Fruit fly (Drosophila melanogaster): ENCODE measurements around the gene CalpC.

The CalpC gene

DNA sequence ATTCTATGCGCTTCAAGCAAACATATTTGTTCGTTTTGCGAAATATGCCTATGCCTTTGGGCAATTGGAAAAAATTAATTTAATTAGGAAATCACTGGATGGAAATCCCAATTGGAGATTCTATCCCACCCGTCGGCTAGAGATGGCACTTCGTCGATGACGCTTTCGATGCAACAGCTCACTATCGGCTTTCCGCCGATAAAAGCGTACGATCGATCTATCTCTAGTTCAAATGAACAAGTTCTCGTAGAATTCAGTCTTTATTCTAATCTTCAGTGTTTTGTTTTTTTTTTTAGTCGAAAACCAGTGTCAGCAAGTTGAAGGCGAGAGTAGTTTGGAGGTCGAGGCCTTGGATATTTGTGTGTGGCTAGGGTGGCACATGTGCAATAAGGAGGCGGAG lies 2.5 kb upstream of the CalpC start, which contains the start of the genes CG9917 and CG32579 (continued):
- TF ChIP-seq ash1 (GFP tag; optimal IDR thresholded peaks at IDR 0.05), result no peak
- peak; percentile 79 for TF ChIP-seq CG7963 (GFP tag; IDR thresholded peaks at IDR 0.05; ENCODE audit: partially characterized antibody)
- TF ChIP-seq insv (GFP tag; optimal IDR thresholded peaks at IDR 0.05), result peak; percentile 86 to 97
- TF ChIP-seq Nf-YC (tag; optimal IDR thresholded peaks at IDR 0.05), result no peak
- TF ChIP-seq CG33213 (GFP tag; optimal IDR thresholded peaks at IDR 0.05), result peak; percentile 18
- TF ChIP-seq so (GFP tag; IDR thresholded peaks at IDR 0.05), result no peak
- TF ChIP-seq CG30020 (tag; optimal IDR thresholded peaks at IDR 0.05), result peak; percentile 28
- TF ChIP-seq zen2 (GFP tag; IDR thresholded peaks at IDR 0.05; ENCODE audit: partially characterized antibody), result peak; percentile 73; the same call in 2 of the 3 replicates
- TF ChIP-seq jigr1 (GFP tag; IDR thresholded peaks at IDR 0.05), result no peak
- peak; percentile 78 for TF ChIP-seq Scr (GFP tag; IDR thresholded peaks at IDR 0.05; ENCODE audit: partially characterized antibody)
- no peak for TF ChIP-seq toy (GFP tag; IDR thresholded peaks at IDR 0.05)
- TF ChIP-seq nom (GFP tag; optimal IDR thresholded peaks at IDR 0.05), result peak; percentile 34
- peak; percentile 31; the same call in 1 of the 2 replicates for TF ChIP-seq CG17328 (GFP tag; IDR thresholded peaks at IDR 0.05)
- TF ChIP-seq lov (optimal IDR thresholded peaks at IDR 0.05), result no peak
- no peak for TF ChIP-seq lov (GFP tag; IDR thresholded peaks at IDR 0.05)
- no peak for TF ChIP-seq cad (GFP tag; optimal IDR thresholded peaks at IDR 0.05)
- no peak for TF ChIP-seq Hr39 (optimal IDR thresholded peaks at IDR 0.05)
- peak; percentile 81 for TF ChIP-seq ato (GFP tag; IDR thresholded peaks at IDR 0.05; ENCODE audit: partially characterized antibody)
- peak; percentile 71; the same call in 2 of the 3 replicates for TF ChIP-seq mld (GFP tag; IDR thresholded peaks at IDR 0.05; ENCODE audit: partially characterized antibody)
- no peak for TF ChIP-seq salm (tag; optimal IDR thresholded peaks at IDR 0.05)
- peak; percentile 56 for TF ChIP-seq CG12659 (GFP tag; optimal IDR thresholded peaks at IDR 0.05)
- no peak for TF ChIP-seq sisA (GFP tag; IDR thresholded peaks at IDR 0.05)
- peak; percentile 47; the same call in 1 of the 3 replicates for TF ChIP-seq row (GFP tag; IDR thresholded peaks at IDR 0.05)
- TF ChIP-seq Med (GFP tag), result peak; percentile 28
- peak; percentile 90 for TF ChIP-seq Bgb (GFP tag; IDR thresholded peaks at IDR 0.05; ENCODE audit: partially characterized antibody)
- peak; percentile 92 for TF ChIP-seq Dref (GFP tag; IDR thresholded peaks at IDR 0.05)
- TF ChIP-seq B-H2 (GFP tag; optimal IDR thresholded peaks at IDR 0.05), result peak; percentile 7
- peak; percentile 19 for TF ChIP-seq YL-1 (GFP tag; optimal IDR thresholded peaks at IDR 0.05)
- no peak for TF ChIP-seq crol (GFP tag; IDR thresholded peaks at IDR 0.05)
- TF ChIP-seq Sox102F (GFP tag; optimal IDR thresholded peaks at IDR 0.05), result no peak
- TF ChIP-seq Bdp1 (GFP tag; optimal IDR thresholded peaks at IDR 0.05), result no peak
- peak; percentile 25 for TF ChIP-seq CG1603 (tag; optimal IDR thresholded peaks at IDR 0.05)
- peak; percentile 81 for TF ChIP-seq hb (GFP tag; IDR thresholded peaks at IDR 0.05; ENCODE audit: partially characterized antibody)
- no peak for TF ChIP-seq Dip2 (GFP tag; IDR thresholded peaks at IDR 0.05)
- TF ChIP-seq CG10462 (GFP tag; optimal IDR thresholded peaks at IDR 0.05), result no peak
- peak; percentile 56 for TF ChIP-seq ftz-f1 (GFP tag; optimal IDR thresholded peaks at IDR 0.05)
- peak; percentile 76 for TF ChIP-seq BEAF-32 (GFP tag; optimal IDR thresholded peaks at IDR 0.05)
- TF ChIP-seq sim (GFP tag; IDR thresholded peaks at IDR 0.05), result no peak
- TF ChIP-seq CG34376 (GFP tag; optimal IDR thresholded peaks at IDR 0.05), result peak; percentile 13
- TF ChIP-seq vvl (GFP tag; IDR thresholded peaks at IDR 0.05), result peak; percentile 47; the same call in 1 of the 2 replicates
- TF ChIP-seq CG15514 (GFP tag; optimal IDR thresholded peaks at IDR 0.05), result peak; percentile 99
- no peak for TF ChIP-seq gsb (GFP tag; IDR thresholded peaks at IDR 0.05)
- TF ChIP-seq stwl (tag; optimal IDR thresholded peaks at IDR 0.05), result peak; percentile 70
- TF ChIP-seq ttk (GFP tag; IDR thresholded peaks at IDR 0.05), result no peak
- peak; percentile 67 for TF ChIP-seq pzg (GFP tag; optimal IDR thresholded peaks at IDR 0.05)
- peak; percentile 85 for TF ChIP-seq CG13287 (GFP tag; IDR thresholded peaks at IDR 0.05; ENCODE audit: partially characterized antibody)
- TF ChIP-seq Ets65A (GFP tag), result no peak
- peak; percentile 10 for TF ChIP-seq CoRest (tag; optimal IDR thresholded peaks at IDR 0.05)
- no peak for TF ChIP-seq Hmr (GFP tag; optimal IDR thresholded peaks at IDR 0.05)
- TF ChIP-seq CG7271 (tag; optimal IDR thresholded peaks at IDR 0.05), result no peak
- no peak for TF ChIP-seq en (GFP tag; optimal IDR thresholded peaks at IDR 0.05)
